Worm (Caenorhabditis elegans) whole organism, L4 larva: ENCODE data around the gene cdc-73.

Experiments
- D1046.2 ChIP-seq: fragments of 200-800 bp; sonication (Bioruptor generic); IDR thresholded peaks from 2 replicates; pipeline ENCODE4 v1.3.6; 2022; ENCODE audit warnings: missing genetic modification characterization, missing compliant biosample characterization
- F10B5.3 ChIP-seq: sonication (generic microtip); optimal IDR thresholded peaks from 2 replicates; lab custom pipeline; 2016; ENCODE audit warnings: mild to moderate bottlenecking, missing genetic modification characterization, missing compliant biosample characterization
- F44E2.7 ChIP-seq: fragments of 200-800 bp; sonication (Bioruptor generic); IDR thresholded peaks from 2 replicates; pipeline ENCODE4 v2.1.2; 2022; ENCODE audit warnings: missing genetic modification characterization, missing compliant biosample characterization
- R02D3.7 ChIP-seq: fragments of 150-350 bp; sonication (generic microtip); optimal IDR thresholded peaks from 3 replicates; lab custom pipeline; 2014; ENCODE audit warnings: missing biosample characterization, missing genetic modification characterization
- Y105C5A.15 ChIP-seq: fragments of 200-800 bp; sonication (Bioruptor generic); IDR thresholded peaks from 2 replicates; pipeline ENCODE4 v1.3.6; 2022; ENCODE audit warnings: missing genetic modification characterization, missing compliant biosample characterization
- Y75B8A.6 ChIP-seq: fragments of 200-800 bp; sonication (Bioruptor generic); IDR thresholded peaks from 2 replicates; pipeline ENCODE4 v1.3.6; 2022; ENCODE audit warnings: missing genetic modification reagents, missing genetic modification characterization, missing compliant biosample characterization
- ZK337.2 ChIP-seq: fragments of 200-800 bp; sonication (Bioruptor generic); IDR thresholded peaks from 2 replicates; pipeline ENCODE4 v1.3.6; 2022; ENCODE audit warnings: missing genetic modification reagents, missing genetic modification characterization, missing compliant biosample characterization
- aha-1 ChIP-seq: fragments of 150-350 bp; peaks from one replicate; lab custom pipeline; 2014; ENCODE audit warnings: missing biosample characterization, missing genetic modification characterization
- ceh-28 ChIP-seq: fragments of 150-350 bp; optimal IDR thresholded peaks from 2 replicates; lab custom pipeline; 2014; ENCODE audit warnings: missing biosample characterization, missing genetic modification reagents, missing genetic modification characterization
- ceh-62 ChIP-seq: sonication (generic microtip); optimal IDR thresholded peaks from 2 replicates; lab custom pipeline; 2017; ENCODE audit warnings: missing biosample characterization, missing genetic modification characterization
- ces-1 ChIP-seq: fragments of 150-350 bp; sonication (generic microtip); optimal IDR thresholded peaks from 4 replicates; lab custom pipeline; 2014; ENCODE audit warnings: missing biosample characterization, missing genetic modification reagents, missing genetic modification characterization
- daf-8 ChIP-seq: fragments of 200-800 bp; sonication (Bioruptor generic); IDR thresholded peaks from 2 replicates; pipeline ENCODE4 v1.3.6; 2022; ENCODE audit warnings: missing genetic modification characterization, missing compliant biosample characterization
- egl-43 ChIP-seq: fragments of 200-800 bp; sonication (Bioruptor generic); IDR thresholded peaks from 2 replicates; pipeline ENCODE4 v1.3.6; 2022; ENCODE audit warnings: missing genetic modification reagents, missing genetic modification characterization, missing compliant biosample characterization
- gei-8 ChIP-seq: fragments of 200-800 bp; sonication (Bioruptor generic); optimal IDR thresholded peaks from 2 replicates; lab custom pipeline; 2018; ENCODE audit warnings: mild to moderate bottlenecking, missing genetic modification characterization, missing compliant biosample characterization
- hif-1 ChIP-seq, 2 experiments: sonication (generic microtip); optimal IDR thresholded peaks; 2 replicates each; lab custom pipeline; 2016 to 2017; ENCODE audit warnings: missing compliant biosample characterization in 2 of 2, missing genetic modification characterization in 2 of 2, missing genetic modification reagents in 2 of 2, missing genotype in 2 of 2, mild to moderate bottlenecking in 1 of 2
- lin-1 ChIP-seq: fragments of 200-800 bp; sonication (Bioruptor generic); IDR thresholded peaks from 2 replicates; pipeline ENCODE4 v1.3.6; 2022; ENCODE audit warnings: missing genetic modification reagents, missing genetic modification characterization, missing compliant biosample characterization
- lin-39 ChIP-seq: fragments of 150-350 bp; optimal IDR thresholded peaks from 2 replicates; lab custom pipeline; 2014; ENCODE audit warnings: missing biosample characterization, missing genetic modification reagents, missing genetic modification characterization
- lir-3 ChIP-seq: sonication (generic microtip); optimal IDR thresholded peaks from 2 replicates; lab custom pipeline; 2016; ENCODE audit warnings: mild to moderate bottlenecking, missing genetic modification characterization, missing compliant biosample characterization
- lsy-2 ChIP-seq, 2 experiments: fragments of 150-350 bp in 1 of 2; sonication (generic microtip) in 1 of 2; optimal IDR thresholded peaks; 2 replicates each; lab custom pipeline; 2014 to 2017; ENCODE audit warnings: missing biosample characterization in 2 of 2, missing genetic modification characterization in 2 of 2
- mdl-1 ChIP-seq, 2 experiments: fragments of 150-350 bp in 1 of 2; sonication (generic microtip) in 1 of 2; optimal IDR thresholded peaks; 2 replicates each; lab custom pipeline; 2014 to 2017; ENCODE audit warnings: missing biosample characterization in 2 of 2, missing genetic modification characterization in 2 of 2
- mdt-29 ChIP-seq: fragments of 200-800 bp; sonication (Bioruptor generic); IDR thresholded peaks from 2 replicates; pipeline ENCODE4 v1.3.6; 2022; ENCODE audit warnings: missing genetic modification reagents, missing genetic modification characterization, missing compliant biosample characterization
- mxl-3 ChIP-seq: fragments of 200-800 bp; sonication (Bioruptor generic); optimal IDR thresholded peaks from 2 replicates; lab custom pipeline; 2018; ENCODE audit warnings: mild to moderate bottlenecking, missing genetic modification characterization, missing compliant biosample characterization
- nhr-25 ChIP-seq: sonication (generic microtip); optimal IDR thresholded peaks from 2 replicates; lab custom pipeline; 2017; ENCODE audit warnings: missing genetic modification characterization, mild to moderate bottlenecking, missing compliant biosample characterization, antibody characterized with exemption, moderate library complexity, borderline replicate concordance; ENCODE audit not compliant: insufficient read depth
- nhr-28 ChIP-seq: fragments of 150-350 bp; optimal IDR thresholded peaks from 2 replicates; lab custom pipeline; 2014; ENCODE audit warnings: missing biosample characterization, missing genetic modification characterization
- nhr-6 ChIP-seq: fragments of 150-350 bp; optimal IDR thresholded peaks from 2 replicates; lab custom pipeline; 2014; ENCODE audit warnings: missing biosample characterization, missing genetic modification characterization
- nhr-77 ChIP-seq: fragments of 150-350 bp; optimal IDR thresholded peaks from 2 replicates; lab custom pipeline; 2014; ENCODE audit warnings: missing biosample characterization, missing genetic modification characterization
- pqm-1 ChIP-seq: sonication (generic microtip); optimal IDR thresholded peaks from 2 replicates; lab custom pipeline; 2017; ENCODE audit warnings: missing biosample characterization, missing genetic modification characterization
- saeg-2 ChIP-seq: fragments of 200-800 bp; sonication (Bioruptor generic); IDR thresholded peaks from 2 replicates; pipeline ENCODE4 v1.3.6; 2022; ENCODE audit warnings: missing genetic modification reagents, missing genetic modification characterization, missing compliant biosample characterization
- snpc-1.2 ChIP-seq: fragments of 200-800 bp; sonication (Bioruptor generic); IDR thresholded peaks from 2 replicates; pipeline ENCODE4 v1.3.6; 2022; ENCODE audit warnings: missing genetic modification reagents, missing genetic modification characterization, missing compliant biosample characterization
- spr-3 ChIP-seq: fragments of 200-800 bp; sonication (Bioruptor generic); optimal IDR thresholded peaks from 2 replicates; lab custom pipeline; 2018; ENCODE audit warnings: mild to moderate bottlenecking, missing genetic modification characterization, missing compliant biosample characterization
- tra-1 ChIP-seq: fragments of 200-800 bp; sonication (Bioruptor generic); IDR thresholded peaks from 2 replicates; pipeline ENCODE4 v1.3.6; 2022; ENCODE audit warnings: missing genetic modification reagents, missing genetic modification characterization, missing compliant biosample characterization
- unc-130 ChIP-seq: sonication (generic microtip); optimal IDR thresholded peaks from 2 replicates; lab custom pipeline; 2016; ENCODE audit warnings: missing genetic modification reagents, missing genetic modification characterization, missing compliant biosample characterization
- unc-39 ChIP-seq: sonication (generic microtip); optimal IDR thresholded peaks from 2 replicates; lab custom pipeline; 2017; ENCODE audit warnings: missing biosample characterization, missing genetic modification characterization
- unc-62 ChIP-seq, 3 experiments: fragments of 150-350 bp in 1 of 3; sonication (generic microtip); optimal IDR thresholded peaks in 2 of 3; peaks in 1 of 3; 1 replicate in 1 of 3; 2 replicates in 2 of 3; lab custom pipeline; 2014 to 2017; ENCODE audit warnings: missing biosample characterization in 3 of 3, missing genetic modification characterization in 3 of 3, missing genetic modification reagents in 3 of 3, missing genotype in 1 of 3
- vab-7 ChIP-seq: fragments of 200-800 bp; sonication (Bioruptor generic); IDR thresholded peaks from 2 replicates; pipeline ENCODE4 v1.3.6; 2022; ENCODE audit warnings: missing genetic modification reagents, missing genetic modification characterization, missing compliant biosample characterization
- zag-1 ChIP-seq: fragments of 150-350 bp; optimal IDR thresholded peaks from 2 replicates; lab custom pipeline; 2014; ENCODE audit warnings: missing biosample characterization, missing genetic modification characterization
- ztf-7 ChIP-seq: fragments of 150-350 bp; optimal IDR thresholded peaks from 2 replicates; lab custom pipeline; 2014; ENCODE audit warnings: missing biosample characterization, missing genetic modification characterization

cdc-73 gene

ce11 chrIV:4049398-4049998 is 7.1 kb downstream of the cdc-73 start, which contains the start of gene pcn-1 (continued):
- TF ChIP-seq F44E2.7 (GFP tag; lab: Robert Waterston, UW) (no peak), nhr-6 (peak; percentile 74), mdl-1 (tag; optimal IDR thresholded peaks at IDR 0.05; lab: Kevin White, UChicago) (peak in 1 of 2 experiments; percentile 12), lir-3 (tag; lab: Kevin White, UChicago) (peak; percentile 53), lin-39 (tag; lab: Kevin White, UChicago) (no peak), ztf-7 (tag; lab: Kevin White, UChicago) (peak; percentile 78), vab-7 (peak; percentile 57), tra-1 (GFP tag; lab: Robert Waterston, UW) (peak; percentile 86), R02D3.7 (tag; lab: Kevin White, UChicago) (no peak), egl-43 (GFP tag; lab: Robert Waterston, UW) (peak; percentile 85), daf-8 (GFP tag; lab: Robert Waterston, UW) (no peak), spr-3 (peak; percentile 92), Y105C5A.15 (GFP tag; lab: Robert Waterston, UW) (0 out of 2 replicates have a peak, but pooled peaks have one; percentile 43), ceh-28 (tag; lab: Kevin White, UChicago) (no peak), lin-1 (GFP tag; lab: Robert Waterston, UW) (peak; percentile 71), nhr-77 (tag; lab: Kevin White, UChicago) (peak; percentile 89)
- TF ChIP-seq, all 104 proteins: peak for 71

ce11 chrIV:4051539-4051938 is 9.2 kb downstream of the cdc-73 start, which contains the start of gene wrt-5:
wrt-5 (minus strand) TSS chrIV:4051639.
- TF ChIP-seq aha-1 (tag; lab: Kevin White, UChicago): peak; percentile 18
- no peak for TF ChIP-seq vab-7
- no peak for TF ChIP-seq ces-1 (GFP tag; lab: Kevin White, UChicago)

ce11 chrIV:4052274-4052673 is 9.9 kb downstream of the cdc-73 start:
- peak; percentile 17 for TF ChIP-seq aha-1 (tag; lab: Kevin White, UChicago)
- peak in 1 of 2 experiments; percentile 49 for TF ChIP-seq unc-62 (GFP tag; optimal IDR thresholded peaks at IDR 0.05 in 1 of 2; lab: Kevin White, UChicago)
- no peak for TF ChIP-seq unc-62 (tag; optimal IDR thresholded peaks at IDR 0.05; lab: Kevin White, UChicago)
- TF ChIP-seq saeg-2 (GFP tag; lab: Robert Waterston, UW): no peak
- no peak for TF ChIP-seq Y75B8A.6 (GFP tag; lab: Robert Waterston, UW)
- no peak for TF ChIP-seq unc-130

- TF ChIP-seq nhr-28 (tag; lab: Kevin White, UChicago): peak; percentile 8
- TF ChIP-seq lsy-2 (tag; optimal IDR thresholded peaks at IDR 0.05; lab: Kevin White, UChicago): no peak
- peak; percentile 78 for TF ChIP-seq aha-1 (tag; lab: Kevin White, UChicago)
- TF ChIP-seq pqm-1 (tag; lab: Kevin White, UChicago): peak; percentile 52
- no peak for TF ChIP-seq lin-1 (GFP tag; lab: Robert Waterston, UW)
- TF ChIP-seq ZK337.2: no peak
Measured at ce11 chrIV:4053405-4053804, 11.0 kb downstream of the cdc-73 start.

ce11 chrIV:4055297-4055696 is 12.9 kb downstream of the cdc-73 start:
- TF ChIP-seq unc-62 (GFP tag; optimal IDR thresholded peaks at IDR 0.05 in 1 of 2; lab: Kevin White, UChicago) (peak in 1 of 2 experiments; percentile 11), unc-62 (tag; optimal IDR thresholded peaks at IDR 0.05; lab: Kevin White, UChicago) (no peak), mdt-29 (no peak)

- no peak for TF ChIP-seq F10B5.3 (tag; lab: Kevin White, UChicago)
- no peak for TF ChIP-seq unc-39 (tag; lab: Kevin White, UChicago)
- TF ChIP-seq nhr-25: no peak
- TF ChIP-seq ceh-62 (tag; lab: Kevin White, UChicago): no peak
- TF ChIP-seq hif-1 (tag; optimal IDR thresholded peaks at IDR 0.05; lab: Kevin White, UChicago): no peak
- no peak for TF ChIP-seq D1046.2 (GFP tag; lab: Robert Waterston, UW)
- TF ChIP-seq zag-1 (tag; lab: Kevin White, UChicago): no peak
- TF ChIP-seq gei-8 (GFP tag; lab: Kevin White, UChicago): no peak
- TF ChIP-seq tra-1 (GFP tag; lab: Robert Waterston, UW): no peak
- TF ChIP-seq mxl-3: no peak
- no peak for TF ChIP-seq unc-130
- TF ChIP-seq snpc-1.2 (GFP tag; lab: Robert Waterston, UW): no peak
Measured at ce11 chrIV:4063573-4063972, 21.2 kb downstream of the cdc-73 start, which contains the start of gene ilys-6. ilys-6 (minus strand) TSS chrIV:4063673.
